Worm (Caenorhabditis elegans) whole organism, young adult: ENCODE results near the gene orai-1.

ENCODE experiments used
- C06A6.2 ChIP-seq: fragments of 200-800 bp; sonication (Bioruptor generic); conservative IDR thresholded peaks from 2 replicates; pipeline ENCODE4 v1.3.6; 2022; ENCODE audit warnings: missing genetic modification characterization, missing compliant biosample characterization
- F55B11.4 ChIP-seq: sonication (generic microtip); optimal IDR thresholded peaks from 2 replicates; lab custom pipeline; 2016; ENCODE audit warnings: missing compliant biosample characterization, missing genetic modification characterization, borderline replicate concordance; ENCODE audit not compliant: insufficient read depth
- ama-1 ChIP-seq, 3 experiments: fragments of 150-350 bp in 1 of 3; sonication (generic microtip) in 2 of 3; optimal IDR thresholded peaks; 2 replicates each; lab custom pipeline; 2014 to 2018; ENCODE audit warnings: missing biosample characterization in 2 of 3, missing genetic modification characterization in 2 of 3, missing genetic modification reagents in 2 of 3
- ceh-100 ChIP-seq: fragments of 200-800 bp; sonication (Bioruptor generic); IDR thresholded peaks from 2 replicates; pipeline ENCODE4 v1.3.6; 2022; ENCODE audit warnings: missing genetic modification reagents, missing genetic modification characterization, missing compliant biosample characterization
- chd-7 ChIP-seq: sonication (generic microtip); optimal IDR thresholded peaks from 2 replicates; lab custom pipeline; 2016; ENCODE audit warnings: mild to moderate bottlenecking, missing genetic modification characterization, moderate library complexity, missing compliant biosample characterization
- dpl-1 ChIP-seq: fragments of 150-350 bp; optimal IDR thresholded peaks from 2 replicates; lab custom pipeline; 2014; ENCODE audit warnings: missing biosample characterization, missing genetic modification reagents, missing genetic modification characterization
- hmg-20 ChIP-seq: fragments of 200-800 bp; sonication (Bioruptor generic); IDR thresholded peaks from 2 replicates; pipeline ENCODE4 v1.3.6; 2022; ENCODE audit warnings: missing genetic modification reagents, missing genetic modification characterization, missing compliant biosample characterization
- sea-2 ChIP-seq: fragments of 200-800 bp; sonication (Bioruptor generic); IDR thresholded peaks from 2 replicates; pipeline ENCODE4 v1.3.6; 2022; ENCODE audit warnings: missing genetic modification characterization, missing compliant biosample characterization
- unc-130 ChIP-seq: sonication (generic microtip); optimal IDR thresholded peaks from 2 replicates; lab custom pipeline; 2016; ENCODE audit warnings: missing genetic modification reagents, missing genetic modification characterization, missing compliant biosample characterization
- ztf-6 ChIP-seq: fragments of 200-800 bp; sonication (Bioruptor generic); IDR thresholded peaks from 2 replicates; pipeline ENCODE4 v1.3.6; 2022; ENCODE audit warnings: missing genetic modification reagents, missing genetic modification characterization, missing compliant biosample characterization

- TF ChIP-seq dpl-1 (GFP tag; lab: Kevin White, UChicago), result no peak
- TF ChIP-seq unc-130 (GFP tag; lab: Kevin White, UChicago), result no peak
- TF ChIP-seq F55B11.4 (tag; lab: Kevin White, UChicago), result no peak
- TF ChIP-seq ztf-6 (GFP tag; lab: Robert Waterston, UW), result no peak
- no peak for TF ChIP-seq C06A6.2 (GFP tag; lab: Robert Waterston, UW)
- TF ChIP-seq ceh-100 (GFP tag; lab: Robert Waterston, UW), result no peak
- no peak for TF ChIP-seq hmg-20 (GFP tag; lab: Robert Waterston, UW)
- no peak for TF ChIP-seq chd-7 (tag; lab: Kevin White, UChicago)
- no peak for TF ChIP-seq sea-2 (GFP tag; lab: Robert Waterston, UW)
- no peak for TF ChIP-seq ama-1 (optimal IDR thresholded peaks at IDR 0.05; lab: Kevin White, UChicago)
- no peak for TF ChIP-seq ama-1 (GFP tag; optimal IDR thresholded peaks at IDR 0.05; lab: Kevin White, UChicago)
Observed at ce11 chrIII:617467-617866, 29.1 kb upstream of the orai-1 start, which contains the start of gene T19C3.2.
